Fruit fly (Drosophila melanogaster): ENCODE measurements around the gene CG1387.

The CG1387 gene

dm6 chrX:8411532-8411960, 26.0 kb downstream of the CG1387 start, which contains the start of gene lawc (continued):
- TF ChIP-seq CG10147 (GFP tag; optimal IDR thresholded peaks at IDR 0.05), result peak; percentile 72
- TF ChIP-seq C15 (GFP tag; IDR thresholded peaks at IDR 0.05), result peak; percentile 46; the same call in 1 of the 3 replicates
- TF ChIP-seq otp (GFP tag; IDR thresholded peaks at IDR 0.05), result peak; percentile 17; the same call in 1 of the 3 replicates
- TF ChIP-seq caup (GFP tag; optimal IDR thresholded peaks at IDR 0.05; ENCODE audit: severe bottlenecking), result peak; percentile 70
- TF ChIP-seq ftz-f1 (GFP tag; optimal IDR thresholded peaks at IDR 0.05), result peak; percentile 7
- TF ChIP-seq CG11085 (GFP tag; IDR thresholded peaks at IDR 0.05), result peak; percentile 43; the same call in 1 of the 2 replicates
- TF ChIP-seq CG7987 (GFP tag; optimal IDR thresholded peaks at IDR 0.05), result peak; percentile 50
- peak; percentile 72; the same call in 1 of the 2 replicates for TF ChIP-seq rib (GFP tag; IDR thresholded peaks at IDR 0.05)
- TF ChIP-seq CG15514 (GFP tag; optimal IDR thresholded peaks at IDR 0.05), result peak; percentile 53
- TF ChIP-seq HLH3B (GFP tag; IDR thresholded peaks at IDR 0.05), result peak; percentile 39; the same call in 1 of the 2 replicates
- TF ChIP-seq CG30403 (GFP tag; optimal IDR thresholded peaks at IDR 0.05), result no peak
- TF ChIP-seq nom (GFP tag; optimal IDR thresholded peaks at IDR 0.05), result peak; percentile 82
- TF ChIP-seq bowl (GFP tag; IDR thresholded peaks at IDR 0.05), result peak; percentile 77; the same call in 1 of the 2 replicates
- TF ChIP-seq exex (tag; optimal IDR thresholded peaks at IDR 0.05), result no peak
- no peak for TF ChIP-seq pita (GFP tag; optimal IDR thresholded peaks at IDR 0.05)
- peak; percentile 20 for TF ChIP-seq CHES-1-like (GFP tag; optimal IDR thresholded peaks at IDR 0.05)
- TF ChIP-seq gce (GFP tag; IDR thresholded peaks at IDR 0.05), result peak; percentile 25; the same call in 1 of the 3 replicates
- TF ChIP-seq slbo (GFP tag; IDR thresholded peaks at IDR 0.05), result no peak
- TF ChIP-seq MESR4 (GFP tag; optimal IDR thresholded peaks at IDR 0.05), result peak; percentile 46
- TF ChIP-seq CG17829 (tag; optimal IDR thresholded peaks at IDR 0.05), result peak; percentile 54
- TF ChIP-seq bab2 (GFP tag; optimal IDR thresholded peaks at IDR 0.05), result no peak
- peak; percentile 84 for TF ChIP-seq CG18599 (GFP tag; optimal IDR thresholded peaks at IDR 0.05)
- TF ChIP-seq crc (GFP tag; optimal IDR thresholded peaks at IDR 0.05), result no peak
- peak; percentile 44 for TF ChIP-seq CG34224 (GFP tag; IDR thresholded peaks at IDR 0.05; ENCODE audit: partially characterized antibody)
- peak; percentile 21 for TF ChIP-seq CG2678 (tag; optimal IDR thresholded peaks at IDR 0.05)
- TF ChIP-seq CG6765 (GFP tag; optimal IDR thresholded peaks at IDR 0.05), result peak; percentile 84
- TF ChIP-seq kni (GFP tag; optimal IDR thresholded peaks at IDR 0.05), result peak; percentile 10
- no peak for TF ChIP-seq NfI (GFP tag; optimal IDR thresholded peaks at IDR 0.05)
- TF ChIP-seq fru (optimal IDR thresholded peaks at IDR 0.05), result no peak
- peak; percentile 1 for TF ChIP-seq CG10979 (tag; optimal IDR thresholded peaks at IDR 0.05)
- peak; percentile 11 for TF ChIP-seq CG7839 (tag; optimal IDR thresholded peaks at IDR 0.05)
- peak; percentile 47 for TF ChIP-seq nau (GFP tag; optimal IDR thresholded peaks at IDR 0.05)
- TF ChIP-seq Nf-YB (GFP tag; optimal IDR thresholded peaks at IDR 0.05), result peak; percentile 32
- peak; percentile 36 for TF ChIP-seq YL-1 (GFP tag; optimal IDR thresholded peaks at IDR 0.05)
- peak; percentile 38; the same call in 1 of the 2 replicates for TF ChIP-seq unc-4 (GFP tag; IDR thresholded peaks at IDR 0.05; ENCODE audit: partially characterized antibody)
- peak; percentile 9 for TF ChIP-seq CG7556 (GFP tag; optimal IDR thresholded peaks at IDR 0.05)
- no peak for TF ChIP-seq ind (GFP tag; optimal IDR thresholded peaks at IDR 0.05)
- TF ChIP-seq run (tag; optimal IDR thresholded peaks at IDR 0.05), result no peak
- TF ChIP-seq CkIIα-i1 (GFP tag; IDR thresholded peaks at IDR 0.05), result no peak
- no peak for TF ChIP-seq CG2875 (GFP tag; optimal IDR thresholded peaks at IDR 0.05)
- TF ChIP-seq CG13624 (GFP tag; optimal IDR thresholded peaks at IDR 0.05), result peak; percentile 36
- TF ChIP-seq Dp (GFP tag; optimal IDR thresholded peaks at IDR 0.05), result peak; percentile 1
- peak; percentile 23 for TF ChIP-seq oc (tag; optimal IDR thresholded peaks at IDR 0.05)
- peak; percentile 35; the same call in 1 of the 2 replicates for TF ChIP-seq stc (GFP tag; IDR thresholded peaks at IDR 0.05)
- peak; percentile 7 for TF ChIP-seq tap (tag; optimal IDR thresholded peaks at IDR 0.05)
- peak; percentile 69 for TF ChIP-seq B-H2 (GFP tag; optimal IDR thresholded peaks at IDR 0.05)
- peak; percentile 13 for TF ChIP-seq CG13424 (tag; optimal IDR thresholded peaks at IDR 0.05)
- TF ChIP-seq PHDP (tag; optimal IDR thresholded peaks at IDR 0.05), result peak; percentile 33
- TF ChIP-seq CG10543 (GFP tag; optimal IDR thresholded peaks at IDR 0.05), result peak; percentile 85
